Worm (Caenorhabditis elegans) whole organism, mixed stage, embryonic: Measurements from ENCODE around the gene sre-47.

ENCODE experiments used
- M03D4.4 ChIP-seq: sonication (generic microtip); optimal IDR thresholded peaks from 2 replicates; lab custom pipeline; 2017; ENCODE audit warnings: mild to moderate bottlenecking, missing genetic modification characterization, missing compliant biosample characterization
- ceh-43 ChIP-seq: fragments of 200-800 bp; sonication (Bioruptor generic); optimal IDR thresholded peaks from 2 replicates; lab custom pipeline; 2018; ENCODE audit warnings: mild to moderate bottlenecking, missing genetic modification characterization, moderate library complexity, missing compliant biosample characterization
- lsy-2 ChIP-seq: fragments of 150-350 bp; optimal IDR thresholded peaks from 2 replicates; lab custom pipeline; 2014; ENCODE audit warnings: missing biosample characterization, missing genetic modification characterization
- nhr-28 ChIP-seq: fragments of 150-350 bp; optimal IDR thresholded peaks from 2 replicates; lab custom pipeline; 2014; ENCODE audit warnings: missing biosample characterization, missing genetic modification characterization
- snpc-4 ChIP-seq: fragments of 150-350 bp; optimal IDR thresholded peaks from 2 replicates; lab custom pipeline; 2014; ENCODE audit warnings: missing biosample characterization, missing genetic modification characterization
- ztf-11 ChIP-seq: fragments of 150-350 bp; optimal IDR thresholded peaks from 2 replicates; lab custom pipeline; 2014; ENCODE audit warnings: missing biosample characterization, missing genetic modification characterization

ce11 chrII:14003821-14004430 is 19.5 kb upstream of the sre-47 start:
- TF ChIP-seq snpc-4 (tag; lab: Kevin White, UChicago) (no peak), ztf-11 (tag; lab: Kevin White, UChicago) (no peak), lsy-2 (tag; lab: Kevin White, UChicago) (no peak), nhr-28 (tag; lab: Kevin White, UChicago) (no peak), M03D4.4 (tag; lab: Kevin White, UChicago) (no peak), ceh-43 (GFP tag; lab: Kevin White, UChicago) (no peak)
